Worm (Caenorhabditis elegans) whole organism, young adult: ENCODE data around the gene nhr-172.
"Not testable (repeated sequence)": the region's sequence is repeated elsewhere in the genome, so short reads cannot be mapped to it uniquely, and the experiment has no call there.

ENCODE experiments used
- B0261.1 ChIP-seq: sonication (generic microtip); optimal IDR thresholded peaks from 2 replicates; lab custom pipeline; 2016; ENCODE audit warnings: mild to moderate bottlenecking, missing genetic modification characterization, moderate library complexity, missing compliant biosample characterization
- B0336.3 ChIP-seq: fragments of 200-800 bp; sonication (Bioruptor generic); IDR thresholded peaks from 2 replicates; pipeline ENCODE4 v1.3.6; 2022; ENCODE audit warnings: missing genetic modification characterization, missing compliant biosample characterization
- D2030.7 ChIP-seq: fragments of 200-800 bp; sonication (Bioruptor generic); IDR thresholded peaks from 2 replicates; pipeline ENCODE4 v1.3.6; 2022; ENCODE audit warnings: missing genetic modification reagents, missing genetic modification characterization, missing compliant biosample characterization
- F23B12.7 ChIP-seq: sonication (generic microtip); optimal IDR thresholded peaks from 2 replicates; lab custom pipeline; 2017; ENCODE audit warnings: missing genetic modification characterization, mild to moderate bottlenecking, missing compliant biosample characterization, antibody characterized with exemption, moderate library complexity; ENCODE audit not compliant: insufficient read depth
- F39B2.1 ChIP-seq: fragments of 200-800 bp; sonication (Bioruptor generic); IDR thresholded peaks from 2 replicates; pipeline ENCODE4 v1.3.6; 2022; ENCODE audit warnings: missing genetic modification reagents, missing genetic modification characterization, missing compliant biosample characterization
- F55B11.4 ChIP-seq: sonication (generic microtip); optimal IDR thresholded peaks from 2 replicates; lab custom pipeline; 2016; ENCODE audit warnings: missing compliant biosample characterization, missing genetic modification characterization, borderline replicate concordance; ENCODE audit not compliant: insufficient read depth
- K12H6.12 ChIP-seq: fragments of 200-800 bp; sonication (Bioruptor generic); optimal IDR thresholded peaks from 2 replicates; lab custom pipeline; 2018; ENCODE audit warnings: mild to moderate bottlenecking, missing genetic modification characterization, missing compliant biosample characterization
- Y56A3A.18 ChIP-seq: fragments of 200-800 bp; sonication (Bioruptor generic); IDR thresholded peaks from 2 replicates; pipeline ENCODE4 v1.3.6; 2022; ENCODE audit warnings: missing genetic modification reagents, missing genetic modification characterization, missing compliant biosample characterization
- Y95B8A.8 ChIP-seq: fragments of 200-800 bp; sonication (Bioruptor generic); IDR thresholded peaks from 2 replicates; pipeline ENCODE4 v1.3.6; 2022; ENCODE audit warnings: missing genetic modification reagents, missing genetic modification characterization, missing compliant biosample characterization
- bed-1 ChIP-seq: fragments of 200-800 bp; sonication (Bioruptor generic); IDR thresholded peaks from 2 replicates; pipeline ENCODE4 v1.3.6; 2022; ENCODE audit warnings: missing genetic modification reagents, missing genetic modification characterization, missing compliant biosample characterization
- ceh-100 ChIP-seq: fragments of 200-800 bp; sonication (Bioruptor generic); IDR thresholded peaks from 2 replicates; pipeline ENCODE4 v1.3.6; 2022; ENCODE audit warnings: missing genetic modification reagents, missing genetic modification characterization, missing compliant biosample characterization
- ceh-58 ChIP-seq: fragments of 200-800 bp; sonication (Bioruptor generic); IDR thresholded peaks from 2 replicates; pipeline ENCODE4 v1.3.6; 2022; ENCODE audit warnings: missing genetic modification characterization, missing compliant biosample characterization
- ceh-91 ChIP-seq: fragments of 200-800 bp; sonication (Bioruptor generic); IDR thresholded peaks from 2 replicates; pipeline ENCODE4 v1.3.6; 2022; ENCODE audit warnings: missing genetic modification reagents, missing genetic modification characterization, missing compliant biosample characterization
- dpff-1 ChIP-seq: sonication (generic microtip); optimal IDR thresholded peaks from 2 replicates; lab custom pipeline; 2017; ENCODE audit warnings: mild to moderate bottlenecking, missing genetic modification characterization, missing compliant biosample characterization
- dpl-1 ChIP-seq: fragments of 150-350 bp; optimal IDR thresholded peaks from 2 replicates; lab custom pipeline; 2014; ENCODE audit warnings: missing biosample characterization, missing genetic modification reagents, missing genetic modification characterization
- him-1 ChIP-seq: sonication (generic microtip); optimal IDR thresholded peaks from 2 replicates; lab custom pipeline; 2016; ENCODE audit warnings: missing genotype, missing genetic modification reagents, missing genetic modification characterization, missing compliant biosample characterization
- hmg-1.2 ChIP-seq: fragments of 200-800 bp; sonication (Bioruptor generic); IDR thresholded peaks from 2 replicates; pipeline ENCODE4 v1.3.6; 2022; ENCODE audit warnings: missing genetic modification reagents, missing genetic modification characterization, missing compliant biosample characterization
- hmg-20 ChIP-seq: fragments of 200-800 bp; sonication (Bioruptor generic); IDR thresholded peaks from 2 replicates; pipeline ENCODE4 v1.3.6; 2022; ENCODE audit warnings: missing genetic modification reagents, missing genetic modification characterization, missing compliant biosample characterization
- lag-1 ChIP-seq: fragments of 200-800 bp; sonication (Bioruptor generic); IDR thresholded peaks from 2 replicates; pipeline ENCODE4 v1.3.6; 2022; ENCODE audit warnings: missing genetic modification reagents, missing genetic modification characterization, missing compliant biosample characterization
- let-526 ChIP-seq: fragments of 200-800 bp; sonication (Bioruptor generic); IDR thresholded peaks from 2 replicates; pipeline ENCODE4 v1.3.6; 2022; ENCODE audit warnings: missing genetic modification reagents, missing genetic modification characterization, missing compliant biosample characterization
- let-607 ChIP-seq, 2 experiments: fragments of 200-800 bp in 1 of 2; sonication (Bioruptor generic) in 1 of 2; sonication (generic microtip) in 1 of 2; optimal IDR thresholded peaks; 2 replicates each; lab custom pipeline; 2016 to 2018; ENCODE audit warnings: mild to moderate bottlenecking in 2 of 2, missing compliant biosample characterization in 2 of 2, missing genetic modification characterization in 2 of 2, moderate library complexity in 2 of 2, missing genotype in 1 of 2
- lin-26 ChIP-seq: fragments of 200-800 bp; sonication (Bioruptor generic); IDR thresholded peaks from 2 replicates; pipeline ENCODE4 v1.3.6; 2022; ENCODE audit warnings: missing genetic modification reagents, missing genetic modification characterization, missing compliant biosample characterization
- lin-35 ChIP-seq, 3 experiments: fragments of 150-350 bp in 2 of 3; sonication (generic microtip) in 1 of 3; optimal IDR thresholded peaks; 2 replicates each; lab custom pipeline; 2014 to 2018; ENCODE audit warnings: missing biosample characterization in 3 of 3, missing genetic modification characterization in 3 of 3, missing genetic modification reagents in 3 of 3
- madf-10 ChIP-seq: sonication (generic microtip); optimal IDR thresholded peaks from 2 replicates; lab custom pipeline; 2016; ENCODE audit warnings: mild to moderate bottlenecking, missing genetic modification characterization, missing compliant biosample characterization
- madf-3 ChIP-seq: fragments of 200-800 bp; sonication (Bioruptor generic); IDR thresholded peaks from 2 replicates; pipeline ENCODE4 v1.3.6; 2022; ENCODE audit warnings: missing genetic modification reagents, missing genetic modification characterization, missing compliant biosample characterization
- mcd-1 ChIP-seq: fragments of 200-800 bp; sonication (Bioruptor generic); IDR thresholded peaks from 2 replicates; pipeline ENCODE4 v1.3.6; 2022; ENCODE audit warnings: missing genetic modification reagents, missing genetic modification characterization, missing compliant biosample characterization
- mel-28 ChIP-seq: sonication (generic microtip); optimal IDR thresholded peaks from 2 replicates; lab custom pipeline; 2016; ENCODE audit warnings: borderline replicate concordance, mild to moderate bottlenecking, missing genetic modification characterization, missing compliant biosample characterization
- nfya-2 ChIP-seq: fragments of 200-800 bp; sonication (Bioruptor generic); IDR thresholded peaks from 2 replicates; pipeline ENCODE4 v1.3.6; 2022; ENCODE audit warnings: missing genetic modification reagents, missing genetic modification characterization, missing compliant biosample characterization
- nfyb-1 ChIP-seq: fragments of 200-800 bp; sonication (Bioruptor generic); IDR thresholded peaks from 2 replicates; pipeline ENCODE4 v1.3.6; 2022; ENCODE audit warnings: missing genetic modification reagents, missing genetic modification characterization, missing compliant biosample characterization
- nhr-179 ChIP-seq: sonication (generic microtip); optimal IDR thresholded peaks from 2 replicates; lab custom pipeline; 2016; ENCODE audit warnings: mild to moderate bottlenecking, missing genetic modification characterization, missing compliant biosample characterization
- nhr-27 ChIP-seq: fragments of 200-800 bp; sonication (Bioruptor generic); optimal IDR thresholded peaks from 2 replicates; lab custom pipeline; 2018; ENCODE audit warnings: mild to moderate bottlenecking, missing genetic modification characterization, moderate library complexity, missing compliant biosample characterization
- pbrm-1 ChIP-seq: fragments of 200-800 bp; sonication (Bioruptor generic); IDR thresholded peaks from 2 replicates; pipeline ENCODE4 v1.3.6; 2022; ENCODE audit warnings: missing genetic modification reagents, missing genetic modification characterization, missing compliant biosample characterization
- rpc-1 ChIP-seq, 2 experiments: fragments of 150-350 bp in 1 of 2; sonication (generic microtip) in 1 of 2; optimal IDR thresholded peaks; 2 replicates each; lab custom pipeline; 2014 to 2018; ENCODE audit warnings: missing biosample characterization in 1 of 2, missing genetic modification characterization in 1 of 2, missing genetic modification reagents in 1 of 2, missing genotype in 1 of 2
- snpc-1.1 ChIP-seq: sonication (generic microtip); optimal IDR thresholded peaks from 2 replicates; lab custom pipeline; 2017; ENCODE audit warnings: missing genetic modification characterization, mild to moderate bottlenecking, missing compliant biosample characterization, antibody characterized with exemption, moderate library complexity, missing genotype, missing genetic modification reagents; ENCODE audit not compliant: insufficient read depth
- tbp1 ChIP-seq: fragments of 200-800 bp; sonication (Bioruptor generic); optimal IDR thresholded peaks from 2 replicates; lab custom pipeline; 2018; ENCODE audit warnings: mild to moderate bottlenecking, missing genetic modification characterization, missing compliant biosample characterization
- zim-3 ChIP-seq: sonication (generic microtip); optimal IDR thresholded peaks from 2 replicates; lab custom pipeline; 2017; ENCODE audit warnings: mild to moderate bottlenecking, missing genetic modification characterization, moderate library complexity, missing compliant biosample characterization
- ztf-18 ChIP-seq: sonication (generic microtip); optimal IDR thresholded peaks from 2 replicates; lab custom pipeline; 2016; ENCODE audit warnings: missing genotype, mild to moderate bottlenecking, missing genetic modification characterization, missing compliant biosample characterization
- ztf-25 ChIP-seq: fragments of 200-800 bp; sonication (Bioruptor generic); IDR thresholded peaks from 2 replicates; pipeline ENCODE4 v1.3.6; 2022; ENCODE audit warnings: missing genetic modification reagents, missing genetic modification characterization, missing compliant biosample characterization

Gene nhr-172

DNA sequence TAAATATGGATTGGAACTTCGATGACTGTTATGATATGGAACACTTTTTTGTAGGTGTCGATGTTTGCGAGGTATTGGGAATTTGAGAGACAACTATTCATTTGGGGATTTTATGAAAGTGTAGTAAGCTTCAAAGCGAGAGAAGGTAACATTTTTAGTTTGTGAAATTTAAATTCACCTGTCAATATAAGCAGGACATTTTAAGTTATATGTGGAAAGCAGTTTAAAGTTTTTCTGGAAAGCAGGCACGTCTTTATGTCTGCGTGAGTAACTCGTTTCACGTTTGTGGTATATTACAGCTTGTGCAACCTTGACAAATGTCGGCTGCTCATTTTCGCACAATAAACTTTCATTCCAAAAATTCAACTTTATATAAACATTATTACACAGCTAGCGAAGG is 4.5 kb upstream of the nhr-172 start, which contains the start of gene srh-229:
TSS of gene srh-229 (minus strand) at position 101 of the 400 bp plus-strand sequence.
- no peak for TF ChIP-seq madf-3 (GFP tag; lab: Robert Waterston, UW)
- no peak for TF ChIP-seq F55B11.4
- TF ChIP-seq ztf-25 (GFP tag; lab: Robert Waterston, UW): no peak
- no peak for TF ChIP-seq pbrm-1 (GFP tag; lab: Robert Waterston, UW)

DNA sequence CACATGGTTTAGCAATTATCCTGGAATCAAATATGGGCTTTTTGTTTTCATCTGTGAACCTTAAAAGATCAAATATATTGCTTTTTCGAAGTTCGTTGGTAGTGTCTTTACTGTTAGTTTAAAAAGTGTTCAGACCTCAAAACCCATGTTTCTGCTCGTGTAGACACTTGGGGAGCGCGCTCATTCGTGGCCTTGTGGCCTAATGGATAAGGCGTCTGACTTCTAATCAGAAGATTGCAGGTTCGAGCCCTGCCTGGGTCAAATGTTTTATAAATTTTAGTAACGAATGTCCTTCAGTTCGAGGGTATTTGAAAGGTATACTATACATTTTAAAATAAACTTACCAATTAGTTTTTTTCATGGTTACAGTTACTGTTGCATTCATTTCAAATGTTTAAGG is 2.6 kb upstream of the nhr-172 start:
- TF ChIP-seq mel-28: no peak
- no peak for TF ChIP-seq nhr-27
- 0 out of 2 replicates have a peak, but pooled peaks have one; percentile 44 for TF ChIP-seq D2030.7 (GFP tag; lab: Robert Waterston, UW)
- peak; percentile 90 for TF ChIP-seq tbp1 (GFP tag; lab: Kevin White, UChicago)
- TF ChIP-seq hmg-20 (GFP tag; lab: Robert Waterston, UW): no peak
- no peak for TF ChIP-seq lag-1 (GFP tag; lab: Robert Waterston, UW)
- no peak for TF ChIP-seq bed-1 (GFP tag; lab: Robert Waterston, UW)
- TF ChIP-seq lin-26 (GFP tag; lab: Robert Waterston, UW): peak; percentile 55; the same call in 1 of the 2 replicates
- peak; percentile 71 for TF ChIP-seq B0261.1 (tag; lab: Kevin White, UChicago)
- TF ChIP-seq ceh-58: no peak
- TF ChIP-seq snpc-1.1 (tag; lab: Kevin White, UChicago): no peak
- TF ChIP-seq let-607 (tag; optimal IDR thresholded peaks at IDR 0.05; lab: Kevin White, UChicago): no peak
- TF ChIP-seq lin-35 (GFP tag; optimal IDR thresholded peaks at IDR 0.05; lab: Kevin White, UChicago): no peak
- TF ChIP-seq ztf-18: peak; percentile 15
- no peak for TF ChIP-seq dpff-1 (tag; lab: Kevin White, UChicago)
- peak; percentile 67 for TF ChIP-seq him-1
- TF ChIP-seq pbrm-1 (GFP tag; lab: Robert Waterston, UW): peak; percentile 31; the same call in 1 of the 2 replicates
- no peak for TF ChIP-seq madf-10
- no peak for TF ChIP-seq dpl-1 (GFP tag; lab: Kevin White, UChicago)
- TF ChIP-seq hmg-1.2 (GFP tag; lab: Robert Waterston, UW): no peak
- no peak for TF ChIP-seq ceh-100 (GFP tag; lab: Robert Waterston, UW)
- TF ChIP-seq zim-3: no peak
- TF ChIP-seq B0336.3: no peak
- peak; percentile 54 for TF ChIP-seq rpc-1 (optimal IDR thresholded peaks at IDR 0.05; lab: Kevin White, UChicago)
- TF ChIP-seq rpc-1 (tag; optimal IDR thresholded peaks at IDR 0.05; lab: Kevin White, UChicago): peak; percentile 73
- TF ChIP-seq mcd-1 (GFP tag; lab: Robert Waterston, UW): no peak
- no peak for TF ChIP-seq ceh-91 (GFP tag; lab: Robert Waterston, UW)
- no peak for TF ChIP-seq F39B2.1
- no peak for TF ChIP-seq nfyb-1 (GFP tag; lab: Robert Waterston, UW)
- TF ChIP-seq K12H6.12: no peak
- TF ChIP-seq nhr-179 (tag; lab: Kevin White, UChicago): no peak
- TF ChIP-seq Y56A3A.18: 0 out of 2 replicates have a peak, but pooled peaks have one; percentile 30
- TF ChIP-seq nfya-2 (GFP tag; lab: Robert Waterston, UW): no peak
- TF ChIP-seq Y95B8A.8 (GFP tag; lab: Robert Waterston, UW): no peak
- peak; percentile 60 for TF ChIP-seq F23B12.7

DNA sequence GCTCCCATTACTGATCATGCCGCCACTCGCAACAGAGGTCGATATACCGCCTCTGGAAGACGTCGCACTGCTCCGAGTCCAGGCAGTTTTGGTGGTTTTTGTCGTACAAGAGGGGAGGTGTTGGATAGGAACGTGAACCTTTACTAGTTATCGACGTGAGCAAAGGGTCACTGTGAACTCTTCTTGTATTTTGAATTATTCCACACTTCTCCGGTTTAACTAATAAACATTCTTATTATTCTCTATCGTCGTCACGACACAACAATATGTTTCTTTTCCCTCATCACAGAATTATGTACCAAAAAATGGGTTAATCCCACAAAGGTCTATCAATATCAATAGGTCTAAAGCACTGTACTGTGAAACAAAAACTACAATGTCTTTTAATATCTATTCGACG is 2.7 kb downstream of the nhr-172 start, which contains the start of gene nhr-171:
TSS of gene nhr-171 (plus strand) at position 301 of the 400 bp plus-strand sequence.
- not testable (repeated sequence) for TF ChIP-seq let-526, ztf-25, ceh-91 (GFP tag; lab: Robert Waterston, UW)
